Worm (Caenorhabditis elegans): ENCODE data around the gene Y45F10D.2.
A peak's percentile ranks its signal among the peaks of the same experiment; 100 is the strongest.

ce11 chrIV:13750033-13750432 is 24.4 kb downstream of the Y45F10D.2 start, which contains the start of gene sorb-1:
- TF ChIP-seq nhr-77 (tag; optimal IDR thresholded peaks at IDR 0.05) (no peak), ctbp-1 (GFP tag; IDR thresholded peaks at IDR 0.05) (no peak), snpc-4 (tag; optimal IDR thresholded peaks at IDR 0.05) (no peak), tra-1 (GFP tag; IDR thresholded peaks at IDR 0.05) (no peak), lim-7 (GFP tag; IDR thresholded peaks at IDR 0.05) (no peak), aha-1 (tag) (peak; percentile 11), nhr-11 (tag; optimal IDR thresholded peaks at IDR 0.05) (no peak), nhr-237 (tag; optimal IDR thresholded peaks at IDR 0.05) (no peak), jun-1 (tag; optimal IDR thresholded peaks at IDR 0.05) (no peak), unc-62 (GFP tag; optimal IDR thresholded peaks at IDR 0.05 in 1 of 2) (peak in 1 of 2 experiments; percentile 21), unc-62 (tag; optimal IDR thresholded peaks at IDR 0.05) (no peak), pqm-1 (tag; optimal IDR thresholded peaks at IDR 0.05) (no peak), skn-1 (tag; optimal IDR thresholded peaks at IDR 0.05) (no peak), ceh-62 (tag; optimal IDR thresholded peaks at IDR 0.05) (no peak), nhr-76 (tag; optimal IDR thresholded peaks at IDR 0.05) (no peak)

All from whole organism, L4 larva.